Worm (Caenorhabditis elegans): Measurements from ENCODE around the gene ndus-8.

ce11 chrIII:7242988-7243387 is 9.0 kb upstream of the ndus-8 start, which contains the start of gene osm-10:
- TF ChIP-seq nhr-11 (tag; optimal IDR thresholded peaks at IDR 0.05) (no peak), nhr-28 (tag; optimal IDR thresholded peaks at IDR 0.05) (no peak), unc-130 (tag; optimal IDR thresholded peaks at IDR 0.05) (no peak), unc-62 (GFP tag; optimal IDR thresholded peaks at IDR 0.05) (no peak), unc-86 (tag; optimal IDR thresholded peaks at IDR 0.05) (no peak), egl-27 (tag; optimal IDR thresholded peaks at IDR 0.05) (no peak), ces-1 (GFP tag; optimal IDR thresholded peaks at IDR 0.05) (no peak)

Data from whole organism, L1 larva.